Fruit fly (Drosophila melanogaster) whole organism, prepupa: ENCODE data around the gene CG17855.
A peak's percentile ranks its signal among the peaks of the same experiment; 100 is the strongest.

Experiments
- Blimp-1 ChIP-seq: fragments of 200-800 bp; sonication (Bioruptor generic); optimal IDR thresholded peaks from 3 replicates; lab custom pipeline; 2017; ENCODE audit warnings: missing biosample characterization, missing genetic modification characterization, mild to moderate bottlenecking, moderate library complexity, missing genetic modification reagents
- CG10669 ChIP-seq: fragments of 200-800 bp; sonication (Bioruptor generic); optimal IDR thresholded peaks from 3 replicates; lab custom pipeline; 2018; ENCODE audit warnings: missing biosample characterization, mild to moderate bottlenecking, missing genetic modification characterization, moderate library complexity
- CG11294 ChIP-seq: fragments of 200-800 bp; sonication (Bioruptor generic); IDR thresholded peaks from 2 replicates; pipeline ENCODE4 v1.3.6; 2022; ENCODE audit warnings: missing biosample characterization, missing genetic modification characterization
- CG11762 ChIP-seq: fragments of 200-800 bp; sonication (Bioruptor generic); optimal IDR thresholded peaks from 3 replicates; lab custom pipeline; 2016; ENCODE audit warnings: missing biosample characterization, missing genetic modification characterization; ENCODE audit not compliant: insufficient read depth
- CG15336 ChIP-seq: fragments of 200-800 bp; sonication (Bioruptor generic); IDR thresholded peaks from 2 replicates; pipeline ENCODE4 v1.3.6; 2022; ENCODE audit warnings: missing biosample characterization, missing genetic modification characterization
- CG31627 ChIP-seq: fragments of 200-800 bp; sonication (Bioruptor generic); optimal IDR thresholded peaks from 3 replicates; lab custom pipeline; 2016; ENCODE audit warnings: missing biosample characterization, missing genetic modification characterization
- CG34406 ChIP-seq: fragments of 200-800 bp; sonication (Bioruptor generic); optimal IDR thresholded peaks from 3 replicates; lab custom pipeline; 2016; ENCODE audit warnings: missing biosample characterization, missing genetic modification characterization
- CG3919 ChIP-seq: fragments of 200-800 bp; sonication (Bioruptor generic); optimal IDR thresholded peaks from 3 replicates; lab custom pipeline; 2016; ENCODE audit warnings: missing biosample characterization, missing genetic modification characterization
- CG4318 ChIP-seq: fragments of 200-800 bp; sonication (Bioruptor generic); optimal IDR thresholded peaks from 3 replicates; lab custom pipeline; 2017; ENCODE audit warnings: missing biosample characterization, mild to moderate bottlenecking, missing genetic modification characterization
- CG6163 ChIP-seq: fragments of 200-800 bp; sonication (Bioruptor generic); IDR thresholded peaks from 3 replicates; pipeline ENCODE4 v1.3.6; 2022; ENCODE audit warnings: missing biosample characterization, missing genetic modification characterization
- CG6792 ChIP-seq: fragments of 200-800 bp; sonication (Bioruptor generic); optimal IDR thresholded peaks from 3 replicates; lab custom pipeline; 2016; ENCODE audit warnings: missing biosample characterization, missing genetic modification characterization
- CG6854 ChIP-seq: fragments of 200-800 bp; sonication (Bioruptor generic); optimal IDR thresholded peaks from 2 replicates; lab custom pipeline; 2017; ENCODE audit warnings: missing biosample characterization, mild to moderate bottlenecking, missing genetic modification characterization
- CG8632 ChIP-seq: fragments of 200-800 bp; sonication (Bioruptor generic); optimal IDR thresholded peaks from 3 replicates; lab custom pipeline; 2016; ENCODE audit warnings: missing biosample characterization, missing genetic modification characterization
- CG9139 ChIP-seq: fragments of 200-800 bp; sonication (Bioruptor generic); optimal IDR thresholded peaks from 3 replicates; lab custom pipeline; 2017; ENCODE audit warnings: missing biosample characterization, mild to moderate bottlenecking, missing genetic modification characterization
- Eip78C ChIP-seq: fragments of 200-800 bp; sonication (Bioruptor generic); peaks from one replicate; lab custom pipeline; 2016; ENCODE audit warnings: missing biosample characterization, missing genetic modification characterization
- Eip93F ChIP-seq: fragments of 200-800 bp; sonication (Bioruptor generic); optimal IDR thresholded peaks from 2 replicates; lab custom pipeline; 2016; ENCODE audit warnings: missing biosample characterization, mild to moderate bottlenecking, missing genetic modification characterization
- Hr38 ChIP-seq: sonication (Bioruptor generic); optimal IDR thresholded peaks from 2 replicates; lab custom pipeline; 2016; ENCODE audit warnings: missing biosample characterization, missing genetic modification characterization
- Hr39 ChIP-seq: fragments of 200-800 bp; sonication (Bioruptor generic); optimal IDR thresholded peaks from 2 replicates; lab custom pipeline; 2016; ENCODE audit warnings: missing biosample characterization, missing genetic modification characterization
- Hr4 ChIP-seq: fragments of 200-800 bp; sonication (Bioruptor generic); optimal IDR thresholded peaks from 3 replicates; lab custom pipeline; 2016; ENCODE audit warnings: missing biosample characterization, missing genetic modification characterization
- Lpt ChIP-seq: fragments of 200-800 bp; sonication (Bioruptor generic); optimal IDR thresholded peaks from 3 replicates; lab custom pipeline; 2016; ENCODE audit warnings: missing biosample characterization, missing genetic modification characterization
- OdsH ChIP-seq: fragments of 200-800 bp; sonication (Bioruptor generic); optimal IDR thresholded peaks from 3 replicates; lab custom pipeline; 2016; ENCODE audit warnings: missing biosample characterization, missing genetic modification characterization
- Smox ChIP-seq: fragments of 200-800 bp; sonication (Bioruptor generic); optimal IDR thresholded peaks from 3 replicates; lab custom pipeline; 2016; ENCODE audit warnings: missing biosample characterization, missing genetic modification characterization
- Sox102F ChIP-seq: fragments of 200-800 bp; sonication (Bioruptor generic); optimal IDR thresholded peaks from 2 replicates; lab custom pipeline; 2016; ENCODE audit warnings: missing biosample characterization, mild to moderate bottlenecking, missing genetic modification characterization
- Sox14 ChIP-seq: fragments of 200-800 bp; sonication (Bioruptor generic); optimal IDR thresholded peaks from 3 replicates; lab custom pipeline; 2016; ENCODE audit warnings: missing biosample characterization, missing genetic modification characterization
- Sox15 ChIP-seq: fragments of 200-800 bp; sonication (Bioruptor generic); optimal IDR thresholded peaks from 3 replicates; lab custom pipeline; 2016; ENCODE audit warnings: missing biosample characterization, missing genetic modification characterization
- achi ChIP-seq: fragments of 200-800 bp; sonication (Bioruptor generic); optimal IDR thresholded peaks from 3 replicates; lab custom pipeline; 2016; ENCODE audit warnings: missing biosample characterization, missing genetic modification characterization
- cyc ChIP-seq: fragments of 200-800 bp; sonication (Bioruptor generic); optimal IDR thresholded peaks from 3 replicates; lab custom pipeline; 2016; ENCODE audit warnings: missing biosample characterization, missing genetic modification characterization
- eg ChIP-seq: fragments of 200-800 bp; sonication (Bioruptor generic); IDR thresholded peaks from 3 replicates; pipeline ENCODE4 v1.3.6; 2022; ENCODE audit warnings: missing biosample characterization, missing genetic modification characterization
- esn ChIP-seq: fragments of 200-800 bp; sonication (Bioruptor generic); optimal IDR thresholded peaks from 2 replicates; lab custom pipeline; 2016; ENCODE audit warnings: missing biosample characterization, mild to moderate bottlenecking, missing genetic modification characterization, moderate library complexity
- fd85E ChIP-seq: fragments of 200-800 bp; sonication (Bioruptor generic); optimal IDR thresholded peaks from 3 replicates; lab custom pipeline; 2016; ENCODE audit warnings: missing biosample characterization, missing genetic modification characterization
- fkh ChIP-seq: fragments of 200-800 bp; sonication (Bioruptor generic); optimal IDR thresholded peaks from 3 replicates; lab custom pipeline; 2017; ENCODE audit warnings: missing biosample characterization, mild to moderate bottlenecking, missing genetic modification characterization, moderate library complexity
- net ChIP-seq: fragments of 200-800 bp; sonication (Bioruptor generic); optimal IDR thresholded peaks from 3 replicates; lab custom pipeline; 2016; ENCODE audit warnings: missing biosample characterization, missing genetic modification characterization
- salr ChIP-seq, 2 experiments: fragments of 200-800 bp; sonication (Bioruptor generic); optimal IDR thresholded peaks; 3 replicates each; lab custom pipeline; 2016 to 2018; ENCODE audit warnings: missing biosample characterization in 2 of 2, missing genetic modification characterization in 2 of 2, mild to moderate bottlenecking in 1 of 2
- spab ChIP-seq: fragments of 200-800 bp; sonication (Bioruptor generic); optimal IDR thresholded peaks from 2 replicates; lab custom pipeline; 2017; ENCODE audit warnings: missing biosample characterization, mild to moderate bottlenecking, missing genetic modification characterization, missing genetic modification reagents
- ss ChIP-seq, 2 experiments: fragments of 200-800 bp; sonication (Bioruptor generic); optimal IDR thresholded peaks; 2 replicates in 1 of 2; 3 replicates in 1 of 2; lab custom pipeline; 2017 to 2018; ENCODE audit warnings: mild to moderate bottlenecking in 2 of 2, missing biosample characterization in 2 of 2, missing genetic modification characterization in 2 of 2, moderate library complexity in 1 of 2
- svp ChIP-seq: fragments of 200-800 bp; sonication (Bioruptor generic); peaks from one replicate; lab custom pipeline; 2016; ENCODE audit warnings: missing biosample characterization, missing genetic modification characterization
- topi ChIP-seq: fragments of 200-800 bp; sonication (Bioruptor generic); optimal IDR thresholded peaks from 3 replicates; lab custom pipeline; 2016; ENCODE audit warnings: missing biosample characterization, missing genetic modification characterization
- vri ChIP-seq: fragments of 200-800 bp; sonication (Bioruptor generic); optimal IDR thresholded peaks from 3 replicates; lab custom pipeline; 2016; ENCODE audit warnings: missing biosample characterization, mild to moderate bottlenecking, missing genetic modification characterization

Gene CG17855

dm6 chr2L:9509653-9510052 lies 30.7 kb upstream of the CG17855 start:
- TF ChIP-seq Blimp-1 (no peak), fkh (GFP tag; lab: Kevin White, UChicago) (peak; percentile 91), CG11294 (GFP tag; lab: Robert Waterston, UW) (no peak), Lpt (GFP tag; lab: Kevin White, UChicago) (no peak)

- TF ChIP-seq ss (GFP tag; optimal IDR thresholded peaks at IDR 0.05; lab: Kevin White, UChicago) (peak in 1 of 2 experiments; percentile 32), CG15336 (GFP tag; lab: Robert Waterston, UW) (no peak)
These were observed 29.9 kb upstream of the CG17855 start for dm6 chr2L:9510429-9510828.

DNA sequence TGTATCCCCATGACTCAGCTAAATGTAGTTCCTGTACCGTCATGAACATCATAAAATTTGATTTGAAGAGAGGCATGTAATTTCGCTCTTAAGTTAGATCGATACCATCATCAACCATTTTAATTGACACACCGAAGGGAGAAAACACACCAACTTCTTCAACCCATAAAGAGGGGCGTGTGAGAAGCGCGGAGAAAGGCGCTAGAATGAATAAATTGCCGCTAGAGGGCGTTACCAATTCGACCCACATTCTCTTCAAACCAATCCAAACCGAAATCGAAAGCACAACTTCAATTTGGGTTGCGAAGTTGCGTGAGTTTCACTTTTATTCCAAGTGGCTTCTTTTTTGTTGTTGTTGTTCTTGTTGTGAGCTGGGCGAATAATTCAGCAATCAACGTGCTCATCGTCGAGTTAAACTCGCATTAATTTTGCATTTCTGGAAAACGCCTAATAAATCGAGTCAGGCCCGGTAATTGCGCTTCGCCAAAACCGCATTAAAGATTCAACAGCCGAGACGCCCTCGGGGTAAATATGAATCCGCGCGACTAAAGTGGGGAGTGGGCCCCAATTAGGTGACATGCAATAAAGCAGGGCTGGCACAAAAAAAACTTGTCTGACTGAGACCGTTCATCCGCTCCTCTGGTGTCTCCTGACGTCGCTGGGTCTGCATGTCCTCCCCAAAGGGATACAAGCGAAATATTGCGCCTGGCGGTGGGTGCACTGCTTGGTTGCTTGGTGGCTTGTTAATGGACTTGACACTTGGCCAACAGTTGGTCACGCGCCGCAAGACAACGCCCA lies 27.7 kb upstream of the CG17855 start:
- TF ChIP-seq salr (GFP tag; optimal IDR thresholded peaks at IDR 0.05; lab: Kevin White, UChicago) (no peak), vri (no peak), Lpt (GFP tag; lab: Kevin White, UChicago) (no peak), Hr4 (GFP tag; lab: Kevin White, UChicago) (no peak), Sox102F (GFP tag; lab: Kevin White, UChicago) (no peak), CG10669 (GFP tag; lab: Kevin White, UChicago) (no peak), Smox (GFP tag; lab: Kevin White, UChicago) (no peak), CG11762 (GFP tag; lab: Kevin White, UChicago) (no peak), Eip78C (peak; percentile 27), CG11294 (GFP tag; lab: Robert Waterston, UW) (no peak), ss (GFP tag; optimal IDR thresholded peaks at IDR 0.05; lab: Kevin White, UChicago) (peak; percentile 15 to 75), Blimp-1 (peak; percentile 93)

DNA sequence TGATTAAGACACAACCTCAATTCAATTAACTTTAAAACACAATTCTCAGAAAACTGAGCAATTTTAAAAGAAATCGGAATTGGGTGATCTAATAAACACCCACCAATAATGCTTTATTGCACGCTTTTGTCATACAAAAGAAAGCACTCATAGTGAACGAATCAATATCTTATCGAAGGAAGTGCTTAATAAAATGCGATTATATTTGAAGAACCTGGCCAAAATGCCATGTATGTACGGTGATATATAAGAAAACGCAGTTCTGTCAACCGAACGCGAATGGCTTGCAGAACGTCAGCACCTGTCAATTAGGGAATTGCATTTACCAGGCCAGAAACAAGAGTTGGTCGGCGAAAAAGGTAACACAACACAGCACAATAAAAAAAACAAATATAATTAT lies 26.6 kb upstream of the CG17855 start:
- TF ChIP-seq Eip93F (peak; percentile 76), Blimp-1 (no peak), vri (peak; percentile 86)

DNA sequence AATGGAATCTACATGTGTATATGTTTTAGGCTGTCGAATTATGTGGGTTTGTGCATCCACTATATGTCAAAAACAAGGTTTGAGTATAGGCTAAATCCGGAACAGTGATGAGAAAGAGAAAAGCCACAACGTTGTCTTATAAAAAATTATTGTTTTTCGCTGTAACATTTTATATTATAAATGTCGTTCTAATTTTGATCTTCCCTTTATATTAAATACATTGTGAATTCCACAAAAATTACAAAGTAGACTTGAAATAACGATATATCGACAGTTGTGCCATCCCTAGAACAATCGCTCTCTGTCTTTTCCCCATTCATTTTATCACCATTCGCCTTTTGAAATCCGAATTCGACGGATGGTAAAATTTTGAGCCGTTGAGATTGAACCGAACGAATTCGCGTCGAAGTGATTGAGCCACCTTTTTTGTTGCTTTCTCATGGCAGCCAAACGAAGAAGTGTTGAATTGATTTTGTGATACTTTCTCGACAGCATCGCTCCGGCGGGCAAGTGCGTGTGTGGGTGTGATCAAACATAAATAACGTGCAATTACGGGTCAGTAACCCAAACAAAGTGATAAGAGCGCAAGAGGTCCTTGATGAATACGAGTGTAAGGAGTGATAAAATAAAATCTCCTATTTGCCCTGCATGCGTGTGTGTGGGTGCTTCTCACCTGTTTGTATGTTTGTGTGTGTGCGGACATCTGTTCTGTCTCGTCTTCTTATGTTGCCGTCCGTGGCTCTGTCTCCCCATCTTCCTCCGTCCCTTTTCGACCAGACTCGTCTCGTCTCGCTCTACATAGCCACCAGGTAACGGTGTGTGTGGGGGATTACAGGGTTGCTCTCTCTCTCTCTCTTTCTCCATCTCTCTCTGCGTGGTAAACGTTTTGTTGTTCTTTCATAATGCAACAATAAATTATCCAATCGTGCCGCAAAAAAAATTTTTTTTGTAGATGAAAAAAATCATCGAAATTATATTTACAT lies 19.1 kb upstream of the CG17855 start, which contains the start of gene Oatp30B:
TSS of gene Oatp30B (plus strand) at position 325 of the 983 bp plus-strand sequence.
- TF ChIP-seq CG31627 (GFP tag; lab: Kevin White, UChicago) (peak; percentile 97), OdsH (GFP tag; lab: Kevin White, UChicago) (peak; percentile 95), Hr4 (GFP tag; lab: Kevin White, UChicago) (peak; percentile 93), CG6163 (GFP tag; lab: Robert Waterston, UW) (peak; percentile 97), vri (peak; percentile 88), Sox15 (GFP tag; lab: Kevin White, UChicago) (peak; percentile 90), Smox (GFP tag; lab: Kevin White, UChicago) (peak; percentile 96), CG11762 (GFP tag; lab: Kevin White, UChicago) (peak; percentile 88), fkh (GFP tag; lab: Kevin White, UChicago) (peak; percentile 53), topi (peak; percentile 92), CG4318 (GFP tag; lab: Kevin White, UChicago) (peak; percentile 80), salr (GFP tag; optimal IDR thresholded peaks at IDR 0.05; lab: Kevin White, UChicago) (peak; percentile 81 to 83), CG6792 (GFP tag; lab: Kevin White, UChicago) (peak; percentile 91), eg (GFP tag; lab: Robert Waterston, UW) (peak; percentile 97), CG8632 (peak; percentile 90), net (peak; percentile 89), CG9139 (GFP tag; lab: Kevin White, UChicago) (peak; percentile 66), Sox14 (GFP tag; lab: Kevin White, UChicago) (peak; percentile 95), CG6854 (GFP tag; lab: Kevin White, UChicago) (peak; percentile 71), Hr38 (GFP tag; lab: Kevin White, UChicago) (peak; percentile 21), CG11294 (GFP tag; lab: Robert Waterston, UW) (peak; percentile 89; the same call in 1 of the 2 replicates), CG3919 (GFP tag; lab: Kevin White, UChicago) (peak; percentile 93), cyc (GFP tag; lab: Kevin White, UChicago) (peak; percentile 93), CG15336 (GFP tag; lab: Robert Waterston, UW) (peak; percentile 92), CG34406 (GFP tag; lab: Kevin White, UChicago) (peak; percentile 93), svp (GFP tag; lab: Kevin White, UChicago) (peak; percentile 97), esn (GFP tag; lab: Kevin White, UChicago) (peak; percentile 96), Hr39 (GFP tag; lab: Kevin White, UChicago) (peak; percentile 94), spab (peak; percentile 60), achi (GFP tag; lab: Kevin White, UChicago) (peak; percentile 90), fd85E (GFP tag; lab: Kevin White, UChicago) (peak; percentile 79)
